Fruit fly (Drosophila melanogaster): ENCODE data around the gene Mgat2.

Mgat2 gene

DNA sequence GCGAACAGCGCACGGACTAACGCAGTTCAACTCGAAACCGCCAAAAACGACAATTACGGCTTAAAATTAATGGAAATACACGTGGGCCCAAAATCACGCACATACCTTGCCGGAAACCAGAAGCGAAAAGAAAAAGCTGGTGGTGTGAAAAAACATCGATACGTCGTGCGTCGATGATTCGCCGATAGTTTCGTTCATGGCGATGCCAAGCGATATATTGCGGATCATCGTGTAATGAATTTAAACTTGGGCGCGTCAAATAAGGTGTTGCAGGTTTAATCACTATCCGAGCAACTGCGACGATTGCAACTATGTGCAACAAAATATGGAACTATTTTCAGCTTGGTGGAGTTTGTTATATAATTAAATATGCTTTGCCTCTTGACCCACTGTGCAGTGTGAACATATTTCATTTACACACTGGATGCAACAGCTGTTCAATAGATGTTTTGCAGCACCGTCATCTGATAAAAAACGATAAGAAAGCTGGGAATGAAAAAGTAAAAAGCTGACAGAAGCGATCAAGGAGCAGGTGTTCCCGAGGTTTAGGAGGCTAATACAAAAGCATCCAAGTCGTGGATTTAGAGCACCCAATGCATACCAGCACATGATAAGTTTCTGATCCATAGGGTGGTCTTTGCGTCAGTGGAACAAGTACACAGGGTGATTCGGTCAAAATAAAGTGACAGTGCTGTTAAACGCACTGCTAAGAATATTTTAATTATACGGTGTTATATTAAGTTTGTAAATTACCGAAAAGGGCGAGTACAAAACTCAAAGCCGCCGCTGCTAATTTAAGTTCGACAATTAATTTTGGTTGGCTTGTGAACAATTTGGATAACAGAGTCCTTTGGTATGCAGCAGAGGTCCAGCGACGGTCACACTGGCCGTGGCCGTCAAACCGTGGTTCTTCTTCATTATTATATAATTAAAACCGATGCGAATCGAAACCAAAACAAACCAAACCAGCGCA lies 24.3 kb upstream of the Mgat2 start, which contains the start of the genes RpL32 and CG7943 (continued):
- TF ChIP-seq Camta (GFP tag; optimal IDR thresholded peaks at IDR 0.05) (peak; percentile 98), zfh1 (GFP tag; IDR thresholded peaks at IDR 0.05) (peak; percentile 96), otp (GFP tag; IDR thresholded peaks at IDR 0.05) (peak; percentile 91; the same call in 2 of the 3 replicates), corto (GFP tag; optimal IDR thresholded peaks at IDR 0.05) (no peak), salm (tag; optimal IDR thresholded peaks at IDR 0.05) (peak; percentile 86), crp (GFP tag; optimal IDR thresholded peaks at IDR 0.05) (peak; percentile 35 to 91), CG3281 (GFP tag; optimal IDR thresholded peaks at IDR 0.05) (peak; percentile 95), GATAe (GFP tag; conservative IDR thresholded peaks at IDR 0.05) (peak; percentile 80), CG17359 (tag; optimal IDR thresholded peaks at IDR 0.05) (peak; percentile 93), seq (GFP tag; IDR thresholded peaks at IDR 0.05) (peak; percentile 95), lov (optimal IDR thresholded peaks at IDR 0.05) (no peak), lov (GFP tag; IDR thresholded peaks at IDR 0.05) (peak; percentile 94), Dbx (GFP tag; IDR thresholded peaks at IDR 0.05) (peak; percentile 98), org-1 (GFP tag; optimal IDR thresholded peaks at IDR 0.05) (peak; percentile 90), CG4707 (GFP tag; optimal IDR thresholded peaks at IDR 0.05) (peak; percentile 80), Gug (GFP tag; IDR thresholded peaks at IDR 0.05) (peak; percentile 97), sens-2 (GFP tag; IDR thresholded peaks at IDR 0.05) (peak; percentile 96), CG18262 (tag; optimal IDR thresholded peaks at IDR 0.05) (peak; percentile 90), CG12071 (GFP tag; optimal IDR thresholded peaks at IDR 0.05) (peak; percentile 94), Mes4 (GFP tag; optimal IDR thresholded peaks at IDR 0.05) (peak; percentile 96), hkb (optimal IDR thresholded peaks at IDR 0.05) (peak; percentile 62), hkb (GFP tag; IDR thresholded peaks at IDR 0.05) (peak; percentile 96), Lpt (GFP tag; optimal IDR thresholded peaks at IDR 0.05) (no peak), MBD-R2 (GFP tag; IDR thresholded peaks at IDR 0.05) (peak; percentile 89), CG13775 (GFP tag; optimal IDR thresholded peaks at IDR 0.05) (peak; percentile 98), ssp (GFP tag; IDR thresholded peaks at IDR 0.05) (peak; percentile 91), CG16813 (GFP tag; IDR thresholded peaks at IDR 0.05; ENCODE audit: partially characterized antibody) (peak; percentile 100), gcm (GFP tag; optimal IDR thresholded peaks at IDR 0.05) (peak; percentile 88), sens (GFP tag) (peak; percentile 97), CG31441 (GFP tag; IDR thresholded peaks at IDR 0.05) (peak; percentile 88), Sry-β (GFP tag; optimal IDR thresholded peaks at IDR 0.05) (peak; percentile 78), Blimp-1 (GFP tag; optimal IDR thresholded peaks at IDR 0.05) (peak; percentile 88), trh (GFP tag; optimal IDR thresholded peaks at IDR 0.05) (peak; percentile 85), scrt (GFP tag; optimal IDR thresholded peaks at IDR 0.05) (peak; percentile 87), mirr (GFP tag; optimal IDR thresholded peaks at IDR 0.05) (peak; percentile 95), zen2 (GFP tag; IDR thresholded peaks at IDR 0.05; ENCODE audit: partially characterized antibody) (peak; percentile 100), CG10565 (GFP tag; optimal IDR thresholded peaks at IDR 0.05) (peak; percentile 90), Opbp (GFP tag; IDR thresholded peaks at IDR 0.05; ENCODE audit: partially characterized antibody) (peak; percentile 100), CG6654 (GFP tag; optimal IDR thresholded peaks at IDR 0.05) (peak; percentile 84), CG3407 (GFP tag; optimal IDR thresholded peaks at IDR 0.05) (peak; percentile 81), CG15073 (GFP tag; optimal IDR thresholded peaks at IDR 0.05) (peak; percentile 53), CG12744 (GFP tag; optimal IDR thresholded peaks at IDR 0.05) (peak; percentile 77), klu (GFP tag; IDR thresholded peaks at IDR 0.05) (peak; percentile 88), Mrtf (GFP tag; IDR thresholded peaks at IDR 0.05) (peak; percentile 85), TFAM (GFP tag; optimal IDR thresholded peaks at IDR 0.05) (peak; percentile 85), CG10543 (GFP tag; optimal IDR thresholded peaks at IDR 0.05) (peak; percentile 97), CG11085 (GFP tag; IDR thresholded peaks at IDR 0.05) (peak; percentile 93), CG12219 (GFP tag; optimal IDR thresholded peaks at IDR 0.05) (peak; percentile 77), CG6813 (GFP tag; optimal IDR thresholded peaks at IDR 0.05) (peak; percentile 93)

Data from whole organism, embryonic.